Worm (Caenorhabditis elegans): ENCODE measurements around the gene F40A3.2.

F40A3.2 gene

ce11 chrV:7856641-7857040, 22.1 kb upstream of the F40A3.2 start:
- TF ChIP-seq cnd-1 (tag; optimal IDR thresholded peaks at IDR 0.05) (no peak), hlh-1 (tag; optimal IDR thresholded peaks at IDR 0.05) (no peak), nhr-237 (tag; optimal IDR thresholded peaks at IDR 0.05) (no peak), ztf-11 (tag; optimal IDR thresholded peaks at IDR 0.05) (no peak), ceh-39 (tag; optimal IDR thresholded peaks at IDR 0.05) (no peak), pha-4 (tag; optimal IDR thresholded peaks at IDR 0.05) (no peak), bed-3 (GFP tag; optimal IDR thresholded peaks at IDR 0.05) (no peak), elt-1 (tag; optimal IDR thresholded peaks at IDR 0.05; ENCODE audit: borderline replicate concordance, insufficient read depth) (no peak), elt-3 (tag; optimal IDR thresholded peaks at IDR 0.05) (no peak), unc-39 (tag; optimal IDR thresholded peaks at IDR 0.05) (no peak), lsy-2 (tag; optimal IDR thresholded peaks at IDR 0.05) (no peak), zip-8 (tag; optimal IDR thresholded peaks at IDR 0.05) (no peak), lin-13 (tag; optimal IDR thresholded peaks at IDR 0.05) (no peak), nhr-12 (tag; optimal IDR thresholded peaks at IDR 0.05) (no peak), ceh-83 (GFP tag; optimal IDR thresholded peaks at IDR 0.05) (no peak), ceh-43 (GFP tag; optimal IDR thresholded peaks at IDR 0.05) (no peak), drap-1 (GFP tag; optimal IDR thresholded peaks at IDR 0.05) (no peak), nhr-2 (tag; optimal IDR thresholded peaks at IDR 0.05) (no peak), sem-2 (GFP tag; optimal IDR thresholded peaks at IDR 0.05) (no peak), blmp-1 (tag; optimal IDR thresholded peaks at IDR 0.05) (no peak)

DNA sequence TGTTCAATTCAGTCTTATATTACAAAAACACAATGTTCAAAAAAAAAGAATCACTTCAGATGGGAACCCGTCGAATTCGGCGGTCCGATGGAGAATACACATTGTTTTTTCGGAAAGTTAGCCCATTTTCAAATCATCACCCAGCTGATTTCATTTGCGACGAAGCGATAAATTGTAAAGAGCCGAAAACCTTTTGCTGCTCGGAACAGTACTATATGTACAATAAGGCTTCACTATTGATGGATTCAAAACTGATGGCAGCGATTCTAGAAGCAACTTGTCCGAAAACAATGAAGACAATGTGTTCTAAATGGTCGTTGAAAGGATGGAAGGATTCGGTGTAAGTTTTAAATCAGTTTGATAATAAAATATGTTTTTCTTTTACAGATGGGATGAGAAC, 20.8 kb upstream of the F40A3.2 start, which contains the start of gene C37C3.1:
TSS of gene C37C3.1 (plus strand) at position 33 of the 400 bp plus-strand sequence.
- TF ChIP-seq tbx-8 (GFP tag; optimal IDR thresholded peaks at IDR 0.05), result no peak
- TF ChIP-seq unc-120 (tag; optimal IDR thresholded peaks at IDR 0.05; ENCODE audit: poor library complexity, severe bottlenecking), result no peak
- TF ChIP-seq mls-2 (tag; optimal IDR thresholded peaks at IDR 0.05), result no peak
- no peak for TF ChIP-seq elt-1 (tag; optimal IDR thresholded peaks at IDR 0.05; ENCODE audit: borderline replicate concordance, insufficient read depth)
- TF ChIP-seq lsy-2 (tag; optimal IDR thresholded peaks at IDR 0.05), result no peak
- no peak for TF ChIP-seq ces-1 (GFP tag; optimal IDR thresholded peaks at IDR 0.05)
- no peak for TF ChIP-seq nhr-12 (tag; optimal IDR thresholded peaks at IDR 0.05)
- no peak for TF ChIP-seq zip-8 (tag; optimal IDR thresholded peaks at IDR 0.05)
- no peak for TF ChIP-seq flh-1 (GFP tag; optimal IDR thresholded peaks at IDR 0.05)
- no peak for TF ChIP-seq nhr-2 (tag; optimal IDR thresholded peaks at IDR 0.05)
- no peak for TF ChIP-seq ham-2 (GFP tag; optimal IDR thresholded peaks at IDR 0.05)
- TF ChIP-seq nhr-28 (tag; optimal IDR thresholded peaks at IDR 0.05), result no peak

ce11 chrV:7861792-7862191, 16.9 kb upstream of the F40A3.2 start, which contains the start of gene C37C3.17:
C37C3.17 (minus strand) TSS chrV:7861892.
- no peak for TF ChIP-seq lsy-2 (tag; optimal IDR thresholded peaks at IDR 0.05)
- TF ChIP-seq mls-2 (tag; optimal IDR thresholded peaks at IDR 0.05), result no peak

- TF ChIP-seq cnd-1 (tag; optimal IDR thresholded peaks at IDR 0.05) (no peak), bed-3 (GFP tag; optimal IDR thresholded peaks at IDR 0.05) (no peak), lsy-2 (tag; optimal IDR thresholded peaks at IDR 0.05) (no peak), nhr-28 (tag; optimal IDR thresholded peaks at IDR 0.05) (no peak), elt-3 (tag; optimal IDR thresholded peaks at IDR 0.05) (no peak), ceh-39 (tag; optimal IDR thresholded peaks at IDR 0.05) (no peak), ceh-83 (GFP tag; optimal IDR thresholded peaks at IDR 0.05) (no peak), ceh-43 (GFP tag; optimal IDR thresholded peaks at IDR 0.05) (no peak), elt-1 (tag; optimal IDR thresholded peaks at IDR 0.05; ENCODE audit: borderline replicate concordance, insufficient read depth) (no peak), drap-1 (GFP tag; optimal IDR thresholded peaks at IDR 0.05) (no peak), unc-62 (GFP tag; optimal IDR thresholded peaks at IDR 0.05) (no peak), pha-4 (tag; optimal IDR thresholded peaks at IDR 0.05) (no peak), mls-2 (tag; optimal IDR thresholded peaks at IDR 0.05) (no peak), lin-13 (tag; optimal IDR thresholded peaks at IDR 0.05) (no peak), zip-8 (tag; optimal IDR thresholded peaks at IDR 0.05) (no peak), lin-32 (GFP tag; optimal IDR thresholded peaks at IDR 0.05) (no peak), ztf-11 (tag; optimal IDR thresholded peaks at IDR 0.05) (no peak)
These were observed 15.6 kb upstream of the F40A3.2 start, which contains the start of gene C37C3.10 for ce11 chrV:7863020-7863523. C37C3.10 (minus strand) TSS chrV:7863070.

ce11 chrV:7864663-7865062, 14.1 kb upstream of the F40A3.2 start, which contains the start of gene C37C3.11:
C37C3.11 (minus strand) TSS chrV:7864763.
- TF ChIP-seq ceh-39 (tag; optimal IDR thresholded peaks at IDR 0.05), result no peak
- no peak for TF ChIP-seq elt-1 (tag; optimal IDR thresholded peaks at IDR 0.05; ENCODE audit: borderline replicate concordance, insufficient read depth)
- no peak for TF ChIP-seq snpc-4 (tag; optimal IDR thresholded peaks at IDR 0.05)
- no peak for TF ChIP-seq ceh-43 (GFP tag; optimal IDR thresholded peaks at IDR 0.05)
- no peak for TF ChIP-seq unc-62 (GFP tag; optimal IDR thresholded peaks at IDR 0.05)
- no peak for TF ChIP-seq lsy-2 (tag; optimal IDR thresholded peaks at IDR 0.05)
- no peak for TF ChIP-seq drap-1 (GFP tag; optimal IDR thresholded peaks at IDR 0.05)
- TF ChIP-seq ces-1 (GFP tag; optimal IDR thresholded peaks at IDR 0.05), result no peak
- no peak for TF ChIP-seq blmp-1 (tag; optimal IDR thresholded peaks at IDR 0.05)
- no peak for TF ChIP-seq unc-120 (tag; optimal IDR thresholded peaks at IDR 0.05; ENCODE audit: poor library complexity, severe bottlenecking)
- TF ChIP-seq cnd-1 (tag; optimal IDR thresholded peaks at IDR 0.05), result no peak
- TF ChIP-seq ham-2 (GFP tag; optimal IDR thresholded peaks at IDR 0.05), result no peak
- TF ChIP-seq hlh-1 (tag; optimal IDR thresholded peaks at IDR 0.05), result no peak
- no peak for TF ChIP-seq zip-8 (tag; optimal IDR thresholded peaks at IDR 0.05)
- no peak for TF ChIP-seq tbx-8 (GFP tag; optimal IDR thresholded peaks at IDR 0.05)
- TF ChIP-seq nhr-237 (tag; optimal IDR thresholded peaks at IDR 0.05), result no peak
- no peak for TF ChIP-seq bed-3 (GFP tag; optimal IDR thresholded peaks at IDR 0.05)
- TF ChIP-seq nhr-28 (tag; optimal IDR thresholded peaks at IDR 0.05), result no peak
- no peak for TF ChIP-seq ztf-11 (tag; optimal IDR thresholded peaks at IDR 0.05)
- TF ChIP-seq pha-4 (tag; optimal IDR thresholded peaks at IDR 0.05), result no peak
